Worm (Caenorhabditis elegans): ENCODE data around the gene his-4.

his-4 gene

DNA sequence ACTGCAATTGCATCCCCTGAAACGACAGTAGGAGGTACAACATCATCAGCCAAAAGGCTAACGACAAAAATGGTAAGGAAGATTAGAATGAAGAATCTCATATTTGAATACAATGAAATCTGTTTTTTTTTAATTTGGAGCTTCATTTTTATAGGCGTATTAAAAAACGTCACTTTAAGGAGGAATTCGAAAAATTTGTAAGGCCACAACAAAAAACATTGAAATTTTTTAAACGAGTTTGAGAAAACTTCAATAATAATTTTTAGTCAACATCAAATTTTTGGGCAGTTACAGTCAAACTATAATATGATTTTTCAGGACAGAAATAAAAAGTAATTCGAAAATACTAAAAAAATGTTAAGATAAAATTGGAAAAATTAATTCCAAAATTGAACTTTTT, 22.5 kb upstream of the his-4 start, which contains the start of gene F14H3.14:
Gene F14H3.14 (minus strand): TSS at position 101 of the 400 bp plus-strand sequence.
- no peak for TF ChIP-seq tbx-37 (GFP tag; conservative IDR thresholded peaks at IDR 0.05)
- no peak for TF ChIP-seq F13C5.2 (tag; optimal IDR thresholded peaks at IDR 0.05)
- no peak for TF ChIP-seq hmg-4 (GFP tag; optimal IDR thresholded peaks at IDR 0.05)
- TF ChIP-seq hmbx-1 (tag; optimal IDR thresholded peaks at IDR 0.05) = no peak

- TF ChIP-seq hmg-4 (GFP tag; optimal IDR thresholded peaks at IDR 0.05) = no peak
- no peak for TF ChIP-seq F13C5.2 (tag; optimal IDR thresholded peaks at IDR 0.05)
- no peak for TF ChIP-seq tbx-11 (GFP tag; IDR thresholded peaks at IDR 0.05)
- no peak for TF ChIP-seq tbx-37 (GFP tag; conservative IDR thresholded peaks at IDR 0.05)
- no peak for TF ChIP-seq hmbx-1 (tag; optimal IDR thresholded peaks at IDR 0.05)
- no peak for TF ChIP-seq ceh-13 (GFP tag; optimal IDR thresholded peaks at IDR 0.05)
- TF ChIP-seq pes-1 (GFP tag; IDR thresholded peaks at IDR 0.05) = no peak
- TF ChIP-seq sea-1 (GFP tag; conservative IDR thresholded peaks at IDR 0.05) = no peak
Observed at ce11 chrV:16061993-16062392, 21.7 kb upstream of the his-4 start, which contains the start of gene fbxa-100. Gene fbxa-100, minus strand, starts transcription at chrV:16062093.

DNA sequence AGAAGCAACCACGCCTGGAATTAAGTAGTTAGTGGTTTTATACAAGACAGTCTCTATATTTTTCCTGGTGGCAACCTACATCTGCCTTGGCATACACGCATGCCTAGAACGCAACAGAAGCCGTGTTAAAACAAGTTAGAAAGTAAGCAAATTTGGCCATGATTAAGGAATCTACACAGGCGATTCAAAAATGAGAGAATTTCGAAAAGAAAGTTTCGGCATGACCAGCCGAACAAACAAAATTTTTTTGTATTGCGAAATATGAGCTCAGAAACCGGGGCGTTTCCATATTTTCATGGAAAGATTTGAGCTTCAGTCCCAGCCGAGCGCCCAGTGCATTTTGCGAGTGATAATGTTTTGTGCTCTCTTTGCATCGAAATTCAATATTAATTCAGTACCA, 19.8 kb upstream of the his-4 start, which contains the start of gene F14H3.15:
Gene F14H3.15 (minus strand): TSS at position 101 of the 400 bp plus-strand sequence.
- no peak for TF ChIP-seq tra-4 (tag; optimal IDR thresholded peaks at IDR 0.05)
- no peak for TF ChIP-seq hmbx-1 (tag; optimal IDR thresholded peaks at IDR 0.05)
- no peak for TF ChIP-seq ceh-13 (GFP tag; optimal IDR thresholded peaks at IDR 0.05)

ce11 chrV:16058872-16059271, 18.6 kb upstream of the his-4 start, which contains the start of gene F14H3.6:
Gene F14H3.6, minus strand, starts transcription at chrV:16058893.
- TF ChIP-seq ceh-13 (GFP tag; optimal IDR thresholded peaks at IDR 0.05) (no peak), hnd-1 (tag; optimal IDR thresholded peaks at IDR 0.05) (no peak), F13C5.2 (tag; optimal IDR thresholded peaks at IDR 0.05) (no peak), ceh-36 (tag; optimal IDR thresholded peaks at IDR 0.05) (no peak), tbx-37 (GFP tag; conservative IDR thresholded peaks at IDR 0.05) (no peak), sea-1 (GFP tag; conservative IDR thresholded peaks at IDR 0.05) (no peak), ets-7 (tag; optimal IDR thresholded peaks at IDR 0.05) (no peak), pes-1 (GFP tag; IDR thresholded peaks at IDR 0.05) (no peak)

ce11 chrV:16057010-16057463, 16.7 kb upstream of the his-4 start, which contains the start of gene F14H3.5:
Gene F14H3.5, minus strand, starts transcription at chrV:16057060.
- TF ChIP-seq hmbx-1 (tag; optimal IDR thresholded peaks at IDR 0.05) = no peak
- no peak for TF ChIP-seq aly-1 (tag; optimal IDR thresholded peaks at IDR 0.05)
- no peak for TF ChIP-seq hmg-4 (GFP tag; optimal IDR thresholded peaks at IDR 0.05)
- no peak for TF ChIP-seq tbx-37 (GFP tag; conservative IDR thresholded peaks at IDR 0.05)
- TF ChIP-seq sea-1 (GFP tag; conservative IDR thresholded peaks at IDR 0.05) = no peak

DNA sequence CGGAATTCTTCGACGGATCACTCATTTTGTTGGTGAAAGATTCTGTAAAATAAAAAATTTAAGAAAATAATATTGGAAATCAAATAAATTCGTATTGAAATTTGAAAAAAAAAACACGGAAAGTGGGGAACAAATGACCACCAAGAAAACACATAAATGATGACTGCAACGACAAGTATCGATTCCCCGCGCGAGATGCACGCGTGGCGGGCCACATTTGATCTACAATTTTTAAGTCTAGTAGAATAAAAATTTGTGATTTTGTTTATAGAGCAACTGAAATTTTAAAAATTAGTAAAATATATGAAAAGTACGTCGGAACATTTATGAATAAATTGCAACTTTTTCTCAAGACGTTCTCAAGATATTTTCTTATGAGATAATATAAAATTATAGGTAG, 14.7 kb upstream of the his-4 start, which contains the start of gene F14H3.4:
Gene F14H3.4 (minus strand): TSS at position 42 of the 400 bp plus-strand sequence.
- no peak for TF ChIP-seq aly-1 (tag; optimal IDR thresholded peaks at IDR 0.05)
- no peak for TF ChIP-seq tra-4 (tag; optimal IDR thresholded peaks at IDR 0.05)
- no peak for TF ChIP-seq ama-1 (optimal IDR thresholded peaks at IDR 0.05)
- TF ChIP-seq hmg-4 (GFP tag; optimal IDR thresholded peaks at IDR 0.05) = no peak
- TF ChIP-seq ceh-36 (tag; optimal IDR thresholded peaks at IDR 0.05) = no peak
- TF ChIP-seq B0310.2 (tag; optimal IDR thresholded peaks at IDR 0.05) = no peak

DNA sequence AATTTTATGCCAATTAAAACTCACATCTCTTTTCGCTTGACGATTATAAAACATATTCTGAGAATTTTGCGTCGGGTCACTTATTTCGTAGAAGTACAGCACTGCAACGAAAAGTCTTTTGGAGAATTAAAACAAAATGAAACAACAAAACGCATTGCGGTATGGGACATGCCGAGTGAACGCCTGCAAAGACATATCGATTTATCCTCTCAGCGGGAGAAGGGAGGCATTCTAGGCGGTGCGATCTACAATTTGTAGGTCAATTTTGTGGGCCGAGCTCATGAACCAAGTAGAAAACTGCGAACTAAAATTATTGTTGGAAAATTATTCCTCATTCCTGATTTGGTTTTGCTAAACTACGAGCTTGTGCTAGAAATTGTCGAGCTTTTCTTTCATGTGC, 13.1 kb upstream of the his-4 start, which contains the start of gene F14H3.3:
Gene F14H3.3 (minus strand): TSS at position 101 of the 400 bp plus-strand sequence.
- TF ChIP-seq ama-1 (optimal IDR thresholded peaks at IDR 0.05) = no peak
- no peak for TF ChIP-seq tbx-11 (GFP tag; IDR thresholded peaks at IDR 0.05)
- no peak for TF ChIP-seq ets-7 (tag; optimal IDR thresholded peaks at IDR 0.05)
- TF ChIP-seq hnd-1 (tag; optimal IDR thresholded peaks at IDR 0.05) = no peak
- no peak for TF ChIP-seq sea-1 (GFP tag; conservative IDR thresholded peaks at IDR 0.05)
- no peak for TF ChIP-seq pes-1 (GFP tag; IDR thresholded peaks at IDR 0.05)
- no peak for TF ChIP-seq tra-4 (tag; optimal IDR thresholded peaks at IDR 0.05)
- TF ChIP-seq flt-1 (GFP tag; IDR thresholded peaks at IDR 0.05) = no peak
- TF ChIP-seq scrt-1 (GFP tag; IDR thresholded peaks at IDR 0.05) = no peak
- no peak for TF ChIP-seq hmbx-1 (tag; optimal IDR thresholded peaks at IDR 0.05)
- no peak for TF ChIP-seq ceh-36 (tag; optimal IDR thresholded peaks at IDR 0.05)
- no peak for TF ChIP-seq F13C5.2 (tag; optimal IDR thresholded peaks at IDR 0.05)
- no peak for TF ChIP-seq B0310.2 (tag; optimal IDR thresholded peaks at IDR 0.05)
- TF ChIP-seq hmg-4 (GFP tag; optimal IDR thresholded peaks at IDR 0.05) = no peak
- no peak for TF ChIP-seq tbx-37 (GFP tag; conservative IDR thresholded peaks at IDR 0.05)

- TF ChIP-seq ets-7 (tag; optimal IDR thresholded peaks at IDR 0.05) (no peak), ceh-13 (GFP tag; optimal IDR thresholded peaks at IDR 0.05) (no peak), pes-1 (GFP tag; IDR thresholded peaks at IDR 0.05) (no peak), B0310.2 (tag; optimal IDR thresholded peaks at IDR 0.05) (no peak), aly-1 (tag; optimal IDR thresholded peaks at IDR 0.05) (no peak), tbx-11 (GFP tag; IDR thresholded peaks at IDR 0.05) (no peak), tra-4 (tag; optimal IDR thresholded peaks at IDR 0.05) (no peak), tbx-37 (GFP tag; conservative IDR thresholded peaks at IDR 0.05) (no peak), scrt-1 (GFP tag; IDR thresholded peaks at IDR 0.05) (no peak), F13C5.2 (tag; optimal IDR thresholded peaks at IDR 0.05) (no peak)
Observed at ce11 chrV:16049177-16049576, 8.9 kb upstream of the his-4 start, which contains the start of gene best-12. Gene best-12, plus strand, starts transcription at chrV:16049477.

DNA sequence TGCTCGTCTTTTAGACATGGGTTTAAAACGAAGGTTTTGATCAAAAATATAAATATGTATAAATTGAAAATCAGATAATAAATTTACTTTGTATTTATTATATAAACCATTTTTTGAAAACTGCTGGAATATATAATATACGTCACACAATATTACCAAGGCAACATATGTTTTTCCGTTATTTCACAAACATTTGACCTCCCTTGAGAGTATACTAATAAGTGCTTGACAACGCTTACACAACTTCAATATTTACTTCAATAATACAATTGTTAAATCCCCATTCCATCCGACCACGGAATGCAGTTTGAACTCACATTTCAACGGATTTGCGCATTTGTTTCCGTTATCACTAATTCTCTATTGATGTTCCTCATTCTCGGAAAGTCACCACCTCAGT, 7.2 kb upstream of the his-4 start, which contains the start of gene str-198:
Gene str-198 (plus strand): TSS at position 301 of the 400 bp plus-strand sequence.
- TF ChIP-seq aly-1 (tag; optimal IDR thresholded peaks at IDR 0.05) (no peak), pes-1 (GFP tag; IDR thresholded peaks at IDR 0.05) (no peak), B0310.2 (tag; optimal IDR thresholded peaks at IDR 0.05) (no peak), ama-1 (optimal IDR thresholded peaks at IDR 0.05) (no peak), tbx-11 (GFP tag; IDR thresholded peaks at IDR 0.05) (no peak), sea-1 (GFP tag; conservative IDR thresholded peaks at IDR 0.05) (no peak), tra-4 (tag; optimal IDR thresholded peaks at IDR 0.05) (no peak), F13C5.2 (tag; optimal IDR thresholded peaks at IDR 0.05) (no peak), ets-7 (tag; optimal IDR thresholded peaks at IDR 0.05) (no peak), tbx-37 (GFP tag; conservative IDR thresholded peaks at IDR 0.05) (no peak), ceh-36 (tag; optimal IDR thresholded peaks at IDR 0.05) (no peak), flt-1 (GFP tag; IDR thresholded peaks at IDR 0.05) (no peak), hmg-4 (GFP tag; optimal IDR thresholded peaks at IDR 0.05) (no peak), scrt-1 (GFP tag; IDR thresholded peaks at IDR 0.05) (no peak), hnd-1 (tag; optimal IDR thresholded peaks at IDR 0.05) (no peak), ceh-13 (GFP tag; optimal IDR thresholded peaks at IDR 0.05) (no peak), hmbx-1 (tag; optimal IDR thresholded peaks at IDR 0.05) (no peak)
